Worm (Caenorhabditis elegans): ENCODE results near the gene pes-23.

The pes-23 gene

ce11 chrX:6932134-6932533 lies 31.0 kb downstream of the pes-23 start, which contains the start of gene F14B8.6:
TSS of gene F14B8.6 (minus strand) at chrX:6932425.
- no peak for TF ChIP-seq klf-2 (GFP tag; conservative IDR thresholded peaks at IDR 0.05)
- TF ChIP-seq ztf-29 (GFP tag; IDR thresholded peaks at IDR 0.05), result no peak
- no peak for TF ChIP-seq T22C8.4 (GFP tag; IDR thresholded peaks at IDR 0.05)
- TF ChIP-seq cog-1 (tag; optimal IDR thresholded peaks at IDR 0.05), result no peak
- no peak for TF ChIP-seq ref-1 (GFP tag; conservative IDR thresholded peaks at IDR 0.05)
- no peak for TF ChIP-seq med-1 (GFP tag; optimal IDR thresholded peaks at IDR 0.05; ENCODE audit: insufficient read depth)
- no peak for TF ChIP-seq tab-1 (GFP tag; IDR thresholded peaks at IDR 0.05)
- TF ChIP-seq flt-1 (GFP tag; IDR thresholded peaks at IDR 0.05), result no peak
- TF ChIP-seq ztf-23 (GFP tag; IDR thresholded peaks at IDR 0.05), result no peak

ce11 chrX:6934453-6934852 lies 33.3 kb downstream of the pes-23 start:
- no peak for TF ChIP-seq ztf-23 (GFP tag; IDR thresholded peaks at IDR 0.05)
- no peak for TF ChIP-seq ref-1 (GFP tag; conservative IDR thresholded peaks at IDR 0.05)
- no peak for TF ChIP-seq klf-2 (GFP tag; conservative IDR thresholded peaks at IDR 0.05)
- no peak for TF ChIP-seq tab-1 (GFP tag; IDR thresholded peaks at IDR 0.05)
- TF ChIP-seq ztf-29 (GFP tag; IDR thresholded peaks at IDR 0.05), result no peak
- TF ChIP-seq T22C8.4 (GFP tag; IDR thresholded peaks at IDR 0.05), result no peak
- TF ChIP-seq med-1 (GFP tag; optimal IDR thresholded peaks at IDR 0.05; ENCODE audit: insufficient read depth), result no peak

- TF ChIP-seq ref-1 (GFP tag; conservative IDR thresholded peaks at IDR 0.05) (no peak), cog-1 (tag; optimal IDR thresholded peaks at IDR 0.05) (no peak), ztf-23 (GFP tag; IDR thresholded peaks at IDR 0.05) (no peak), med-1 (GFP tag; optimal IDR thresholded peaks at IDR 0.05; ENCODE audit: insufficient read depth) (no peak), tab-1 (GFP tag; IDR thresholded peaks at IDR 0.05) (no peak), klf-2 (GFP tag; conservative IDR thresholded peaks at IDR 0.05) (no peak), ztf-29 (GFP tag; IDR thresholded peaks at IDR 0.05) (no peak)
Observed at ce11 chrX:6935430-6935829, 34.3 kb downstream of the pes-23 start, which contains the start of gene C16E9.2. TSS of gene C16E9.2 (plus strand) at chrX:6935730.

ce11 chrX:6937742-6938141 lies 36.6 kb downstream of the pes-23 start:
- TF ChIP-seq cog-1 (tag; optimal IDR thresholded peaks at IDR 0.05) (no peak), ztf-23 (GFP tag; IDR thresholded peaks at IDR 0.05) (no peak), med-1 (GFP tag; optimal IDR thresholded peaks at IDR 0.05; ENCODE audit: insufficient read depth) (no peak)

- TF ChIP-seq cog-1 (tag; optimal IDR thresholded peaks at IDR 0.05) (no peak), ref-1 (GFP tag; conservative IDR thresholded peaks at IDR 0.05) (no peak), T22C8.4 (GFP tag; IDR thresholded peaks at IDR 0.05) (no peak), med-1 (GFP tag; optimal IDR thresholded peaks at IDR 0.05; ENCODE audit: insufficient read depth) (no peak), ztf-23 (GFP tag; IDR thresholded peaks at IDR 0.05) (no peak), tab-1 (GFP tag; IDR thresholded peaks at IDR 0.05) (no peak), klf-2 (GFP tag; conservative IDR thresholded peaks at IDR 0.05) (no peak), flt-1 (GFP tag; IDR thresholded peaks at IDR 0.05) (no peak), ztf-29 (GFP tag; IDR thresholded peaks at IDR 0.05) (no peak)
Observed at ce11 chrX:6939917-6940316, 38.7 kb downstream of the pes-23 start, which contains the start of gene C16E9.1. TSS of gene C16E9.1 (plus strand) at chrX:6940217.

- no peak for TF ChIP-seq cog-1 (tag; optimal IDR thresholded peaks at IDR 0.05)
Observed at ce11 chrX:6940775-6941174, 39.6 kb downstream of the pes-23 start.

- no peak for TF ChIP-seq cog-1 (tag; optimal IDR thresholded peaks at IDR 0.05)
- no peak for TF ChIP-seq ztf-29 (GFP tag; IDR thresholded peaks at IDR 0.05)
- no peak for TF ChIP-seq klf-2 (GFP tag; conservative IDR thresholded peaks at IDR 0.05)
Observed at ce11 chrX:6941711-6942110, 40.5 kb downstream of the pes-23 start.

- TF ChIP-seq tab-1 (GFP tag; IDR thresholded peaks at IDR 0.05) (no peak), cog-1 (tag; optimal IDR thresholded peaks at IDR 0.05) (no peak), ztf-29 (GFP tag; IDR thresholded peaks at IDR 0.05) (no peak), ztf-23 (GFP tag; IDR thresholded peaks at IDR 0.05) (no peak), flt-1 (GFP tag; IDR thresholded peaks at IDR 0.05) (no peak), T22C8.4 (GFP tag; IDR thresholded peaks at IDR 0.05) (no peak), ref-1 (GFP tag; conservative IDR thresholded peaks at IDR 0.05) (no peak), klf-2 (GFP tag; conservative IDR thresholded peaks at IDR 0.05) (no peak), med-1 (GFP tag; optimal IDR thresholded peaks at IDR 0.05; ENCODE audit: insufficient read depth) (no peak)
Observed at ce11 chrX:6946789-6947188, 45.6 kb downstream of the pes-23 start.

ce11 chrX:6953339-6953738 lies 52.2 kb downstream of the pes-23 start:
- 0 out of 2 replicates have a peak, but pooled peaks have one; percentile 62 for TF ChIP-seq ztf-23 (GFP tag; IDR thresholded peaks at IDR 0.05)
- no peak for TF ChIP-seq cog-1 (tag; optimal IDR thresholded peaks at IDR 0.05)
- TF ChIP-seq tab-1 (GFP tag; IDR thresholded peaks at IDR 0.05), result no peak
- TF ChIP-seq klf-2 (GFP tag; conservative IDR thresholded peaks at IDR 0.05), result 0 out of 2 replicates have a peak, but pooled peaks have one; percentile 8
- TF ChIP-seq T22C8.4 (GFP tag; IDR thresholded peaks at IDR 0.05), result no peak
- TF ChIP-seq ref-1 (GFP tag; conservative IDR thresholded peaks at IDR 0.05), result no peak
- TF ChIP-seq flt-1 (GFP tag; IDR thresholded peaks at IDR 0.05), result 0 out of 2 replicates have a peak, but pooled peaks have one; percentile 21

All from whole organism, midembryonic.